Fruit fly (Drosophila melanogaster) whole organism, embryonic: ENCODE data around the gene CG9205.

Experiments used
- CG10979 ChIP-seq: fragments of 200-800 bp; sonication (Bioruptor generic); optimal IDR thresholded peaks from 2 replicates; lab custom pipeline; 2018; ENCODE audit warnings: missing biosample characterization, mild to moderate bottlenecking, missing genetic modification characterization, moderate library complexity
- CG11247 ChIP-seq: fragments of 200-800 bp; sonication (Bioruptor generic); IDR thresholded peaks from 2 replicates; pipeline ENCODE4 v1.3.6; 2022; ENCODE audit warnings: missing biosample characterization, missing genetic modification characterization
- CG11456 ChIP-seq: fragments of 200-800 bp; sonication (Bioruptor generic); IDR thresholded peaks from 3 replicates; pipeline ENCODE4 v1.3.6; 2022; ENCODE audit warnings: missing biosample characterization, missing genetic modification characterization
- CG12071 ChIP-seq: fragments of 200-800 bp; sonication (Bioruptor generic); optimal IDR thresholded peaks from 3 replicates; lab custom pipeline; 2018; ENCODE audit warnings: missing biosample characterization, mild to moderate bottlenecking, missing genetic modification characterization
- CG12769 ChIP-seq: fragments of 200-800 bp; sonication (Bioruptor generic); optimal IDR thresholded peaks from 2 replicates; lab custom pipeline; 2019; ENCODE audit warnings: missing biosample characterization, mild to moderate bottlenecking, missing genetic modification characterization, moderate library complexity
- CG14710 ChIP-seq: fragments of 200-800 bp; sonication (Bioruptor generic); optimal IDR thresholded peaks from 3 replicates; lab custom pipeline; 2019; ENCODE audit warnings: missing biosample characterization, mild to moderate bottlenecking, missing genetic modification characterization, moderate library complexity
- CG14860 ChIP-seq: fragments of 200-800 bp; sonication (Bioruptor generic); IDR thresholded peaks from 3 replicates; pipeline ENCODE4 v1.3.6; 2022; ENCODE audit warnings: missing biosample characterization, missing genetic modification characterization; ENCODE audit not compliant: partially characterized antibody
- CG16815 ChIP-seq: fragments of 200-800 bp; sonication (Bioruptor generic); optimal IDR thresholded peaks from 3 replicates; lab custom pipeline; 2017; ENCODE audit warnings: missing biosample characterization, mild to moderate bottlenecking, missing genetic modification characterization
- CG16863 ChIP-seq: fragments of 200-800 bp; sonication (Bioruptor generic); optimal IDR thresholded peaks from 3 replicates; lab custom pipeline; 2016; ENCODE audit warnings: missing biosample characterization, missing genetic modification characterization
- CG17568 ChIP-seq: fragments of 200-800 bp; sonication (Bioruptor generic); optimal IDR thresholded peaks from 2 replicates; lab custom pipeline; 2018; ENCODE audit warnings: missing biosample characterization, mild to moderate bottlenecking, missing genetic modification characterization, moderate library complexity
- CG17912 ChIP-seq: fragments of 200-800 bp; sonication (Bioruptor generic); optimal IDR thresholded peaks from 2 replicates; lab custom pipeline; 2018; ENCODE audit warnings: missing biosample characterization, mild to moderate bottlenecking, missing genetic modification characterization
- CG18011 ChIP-seq: fragments of 200-800 bp; sonication (Bioruptor generic); optimal IDR thresholded peaks from 2 replicates; lab custom pipeline; 2017; ENCODE audit warnings: missing biosample characterization, missing genetic modification characterization, mild to moderate bottlenecking, moderate library complexity, missing genotype
- CG1832 ChIP-seq: fragments of 200-800 bp; sonication (Bioruptor generic); optimal IDR thresholded peaks from 2 replicates; lab custom pipeline; 2017; ENCODE audit warnings: missing biosample characterization, mild to moderate bottlenecking, missing genetic modification characterization, inconsistent platforms
- CG18619 ChIP-seq: fragments of 200-800 bp; sonication (Bioruptor generic); optimal IDR thresholded peaks from 3 replicates; lab custom pipeline; 2017; ENCODE audit warnings: missing biosample characterization, mild to moderate bottlenecking, missing genetic modification characterization
- CG3065 ChIP-seq: fragments of 200-800 bp; sonication (Bioruptor generic); optimal IDR thresholded peaks from 2 replicates; lab custom pipeline; 2016; ENCODE audit warnings: missing biosample characterization, missing genetic modification characterization
- CG42726 ChIP-seq: fragments of 200-800 bp; sonication (Bioruptor generic); IDR thresholded peaks from 2 replicates; pipeline ENCODE4 v1.3.6; 2022; ENCODE audit warnings: missing biosample characterization, missing genetic modification characterization; ENCODE audit not compliant: partially characterized antibody
- CG6765 ChIP-seq: fragments of 200-800 bp; sonication (Bioruptor generic); optimal IDR thresholded peaks from 3 replicates; lab custom pipeline; 2017; ENCODE audit warnings: missing biosample characterization, mild to moderate bottlenecking, missing genetic modification characterization
- CG8089 ChIP-seq: fragments of 200-800 bp; sonication (Bioruptor generic); optimal IDR thresholded peaks from 3 replicates; lab custom pipeline; 2016; ENCODE audit warnings: missing biosample characterization, missing genetic modification characterization
- CG9727 ChIP-seq: fragments of 200-800 bp; sonication (Bioruptor generic); optimal IDR thresholded peaks from 3 replicates; lab custom pipeline; 2017; ENCODE audit warnings: missing biosample characterization, mild to moderate bottlenecking, missing genetic modification characterization
- CoRest ChIP-seq: fragments of 200-800 bp; sonication (Bioruptor generic); optimal IDR thresholded peaks from 3 replicates; lab custom pipeline; 2018; ENCODE audit warnings: missing biosample characterization, mild to moderate bottlenecking, missing genetic modification characterization, moderate library complexity
- Dek ChIP-seq: fragments of 200-800 bp; sonication (Bioruptor generic); optimal IDR thresholded peaks from 3 replicates; lab custom pipeline; 2019; ENCODE audit warnings: missing biosample characterization, mild to moderate bottlenecking, missing genetic modification characterization, moderate library complexity
- E2f2 ChIP-seq: fragments of 200-800 bp; sonication (Bioruptor generic); IDR thresholded peaks from 2 replicates; pipeline ENCODE4 v1.3.6; 2022; ENCODE audit warnings: missing biosample characterization, missing genetic modification characterization
- Gug ChIP-seq: fragments of 200-800 bp; sonication (Bioruptor generic); IDR thresholded peaks from 4 replicates; pipeline ENCODE4 v1.3.6; 2022; ENCODE audit warnings: missing biosample characterization, missing genetic modification characterization
- HmgZ ChIP-seq: fragments of 200-800 bp; sonication (Bioruptor generic); optimal IDR thresholded peaks from 2 replicates; lab custom pipeline; 2018; ENCODE audit warnings: missing biosample characterization, mild to moderate bottlenecking, missing genetic modification characterization
- Hsf ChIP-seq: fragments of 200-800 bp; sonication (Bioruptor generic); optimal IDR thresholded peaks from 3 replicates; lab custom pipeline; 2016; ENCODE audit warnings: missing biosample characterization, missing genetic modification characterization
- Jarid2 ChIP-seq: fragments of 200-800 bp; sonication (Bioruptor generic); optimal IDR thresholded peaks from 3 replicates; lab custom pipeline; 2017; ENCODE audit warnings: mild to moderate bottlenecking, missing biosample characterization, missing genetic modification reagents, missing genetic modification characterization
- NK7.1 ChIP-seq: fragments of 200-800 bp; sonication (Bioruptor generic); optimal IDR thresholded peaks from 3 replicates; lab custom pipeline; 2016; ENCODE audit warnings: missing biosample characterization, missing genetic modification characterization
- Ravus ChIP-seq: fragments of 200-800 bp; sonication (Bioruptor generic); IDR thresholded peaks from 2 replicates; pipeline ENCODE4 v1.3.6; 2022; ENCODE audit warnings: missing biosample characterization, missing genetic modification characterization
- Vsx1 ChIP-seq: fragments of 200-800 bp; sonication (Bioruptor generic); optimal IDR thresholded peaks from 2 replicates; lab custom pipeline; 2017; ENCODE audit warnings: missing biosample characterization, mild to moderate bottlenecking, missing genetic modification characterization, missing genetic modification reagents
- aop ChIP-seq: fragments of 200-800 bp; sonication (Bioruptor generic); IDR thresholded peaks from 2 replicates; pipeline ENCODE4 v1.3.6; 2022; ENCODE audit warnings: missing biosample characterization, missing genetic modification characterization
- btn ChIP-seq: fragments of 200-800 bp; sonication (Bioruptor generic); optimal IDR thresholded peaks from 2 replicates; lab custom pipeline; 2016; ENCODE audit warnings: missing biosample characterization, missing genetic modification characterization
- cg ChIP-seq: fragments of 200-800 bp; sonication (Bioruptor generic); optimal IDR thresholded peaks from 3 replicates; lab custom pipeline; 2019; ENCODE audit warnings: missing biosample characterization, mild to moderate bottlenecking, missing genetic modification characterization, moderate library complexity
- grn ChIP-seq: fragments of 200-800 bp; sonication (Bioruptor generic); optimal IDR thresholded peaks from 3 replicates; lab custom pipeline; 2017; ENCODE audit warnings: missing biosample characterization, missing genetic modification characterization
- hth ChIP-seq: fragments of >200 bp; optimal IDR thresholded peaks from 2 replicates; lab custom pipeline; 2017; ENCODE audit warnings: inconsistent platforms
- insv ChIP-seq, 2 experiments: fragments of 200-800 bp; sonication (Bioruptor generic); optimal IDR thresholded peaks; 3 replicates each; lab custom pipeline; 2016 to 2018; ENCODE audit warnings: missing biosample characterization in 2 of 2, missing genetic modification characterization in 2 of 2
- inv ChIP-seq: fragments of 200-800 bp; sonication (Bioruptor generic); IDR thresholded peaks from 2 replicates; pipeline ENCODE4 v1.3.6; 2022; ENCODE audit warnings: missing biosample characterization, missing genetic modification characterization; ENCODE audit not compliant: partially characterized antibody
- maf-S ChIP-seq: fragments of 200-800 bp; sonication (Bioruptor generic); optimal IDR thresholded peaks from 2 replicates; lab custom pipeline; 2016; ENCODE audit warnings: missing biosample characterization, missing genetic modification characterization
- nau ChIP-seq: fragments of 200-800 bp; sonication (Bioruptor generic); optimal IDR thresholded peaks from 3 replicates; lab custom pipeline; 2017; ENCODE audit warnings: missing biosample characterization, mild to moderate bottlenecking, missing genetic modification characterization, missing genetic modification reagents
- nerfin-2 ChIP-seq: fragments of 200-800 bp; sonication (Bioruptor generic); IDR thresholded peaks from 2 replicates; pipeline ENCODE4 v1.3.6; 2022; ENCODE audit warnings: missing biosample characterization, missing genetic modification characterization; ENCODE audit not compliant: partially characterized antibody
- org-1 ChIP-seq: fragments of 200-800 bp; sonication (Bioruptor generic); optimal IDR thresholded peaks from 2 replicates; lab custom pipeline; 2017; ENCODE audit warnings: missing biosample characterization, missing genetic modification characterization
- pum ChIP-seq: fragments of 200-800 bp; sonication (Bioruptor generic); optimal IDR thresholded peaks from 2 replicates; lab custom pipeline; 2016; ENCODE audit warnings: missing biosample characterization, missing genetic modification characterization
- ranshi ChIP-seq: fragments of 200-800 bp; sonication (Bioruptor generic); IDR thresholded peaks from 2 replicates; pipeline ENCODE4 v1.3.6; 2022; ENCODE audit warnings: missing biosample characterization, missing genetic modification characterization
- scrt ChIP-seq: fragments of 200-800 bp; sonication (Bioruptor generic); optimal IDR thresholded peaks from 2 replicates; lab custom pipeline; 2018; ENCODE audit warnings: missing biosample characterization, mild to moderate bottlenecking, missing genetic modification characterization, moderate library complexity
- shn ChIP-seq: fragments of 200-800 bp; sonication (Bioruptor generic); optimal IDR thresholded peaks from 3 replicates; lab custom pipeline; 2016; ENCODE audit warnings: missing biosample characterization, missing genetic modification characterization
- sqz ChIP-seq: fragments of 200-800 bp; sonication (Bioruptor generic); optimal IDR thresholded peaks from 3 replicates; lab custom pipeline; 2018; ENCODE audit warnings: missing biosample characterization, mild to moderate bottlenecking, missing genetic modification characterization
- sug ChIP-seq: fragments of 200-800 bp; optimal IDR thresholded peaks from 2 replicates; lab custom pipeline; 2019; ENCODE audit warnings: missing biosample characterization, mild to moderate bottlenecking, missing genetic modification characterization, moderate library complexity
- tx ChIP-seq: fragments of 200-800 bp; sonication (Bioruptor generic); optimal IDR thresholded peaks from 2 replicates; lab custom pipeline; 2016; ENCODE audit warnings: missing biosample characterization, missing genetic modification characterization
- yki ChIP-seq: fragments of >200 bp; optimal IDR thresholded peaks from 3 replicates; lab custom pipeline; 2018

Gene CG9205

DNA sequence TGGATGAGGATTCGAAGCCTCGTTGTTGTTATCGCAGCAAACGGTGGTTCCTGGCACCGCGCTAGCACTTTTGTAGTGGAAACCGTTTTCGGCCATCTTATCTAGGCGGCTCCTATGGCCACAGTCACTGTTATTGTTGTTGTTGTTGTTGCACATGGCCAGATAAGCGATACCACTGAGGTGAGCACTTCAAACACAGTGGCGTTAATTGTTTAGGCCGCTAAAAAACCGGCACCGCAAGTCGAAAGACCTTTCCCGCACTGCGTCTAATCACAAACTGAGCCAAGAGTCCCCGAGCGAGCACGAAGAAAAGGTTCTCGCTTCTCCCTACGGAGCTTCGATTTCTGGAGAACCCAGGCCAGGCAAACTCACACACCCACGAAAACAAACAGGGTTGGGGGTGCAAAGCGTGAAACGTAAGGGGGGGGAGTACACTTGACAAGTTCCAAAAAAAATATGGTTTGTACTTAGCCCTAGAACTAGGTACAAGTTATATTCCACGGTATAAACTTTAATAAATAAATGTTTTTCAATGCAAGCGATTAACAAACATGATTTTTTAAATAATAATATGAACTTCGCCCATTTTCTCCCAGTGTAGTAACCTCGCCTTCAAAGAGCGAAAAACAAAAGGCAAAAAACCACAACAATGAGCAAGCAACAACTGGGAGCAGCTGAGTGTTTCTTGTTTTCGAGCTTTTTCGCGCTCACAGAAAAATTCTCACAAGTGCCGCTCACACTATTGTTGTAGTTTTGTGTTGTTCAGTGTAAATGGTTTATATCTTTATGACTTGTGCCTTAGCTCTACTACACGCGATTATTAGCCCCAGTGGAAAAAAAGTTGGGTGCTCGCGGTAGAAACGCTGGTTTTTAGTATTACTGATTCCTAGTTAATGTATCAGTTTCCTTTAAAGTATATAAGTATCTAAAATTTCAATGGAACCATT, 26.7 kb upstream of the CG9205 start (continued):
- TF ChIP-seq CG3065 (GFP tag; lab: Kevin White, UChicago) (no peak), cg (peak; percentile 37), Gug (peak; percentile 73), CG17568 (GFP tag; lab: Kevin White, UChicago) (peak; percentile 68), CoRest (tag; lab: Kevin White, UChicago) (peak; percentile 85), HmgZ (peak; percentile 66), Dek (peak; percentile 80), CG12071 (peak; percentile 74), CG8089 (GFP tag; lab: Kevin White, UChicago) (no peak), CG1832 (no peak), CG10979 (tag; lab: Kevin White, UChicago) (peak; percentile 68), CG12769 (peak; percentile 82), Hsf (peak; percentile 66), CG6765 (GFP tag; lab: Kevin White, UChicago) (peak; percentile 80), CG14860 (GFP tag; lab: Robert Waterston, UW) (no peak), pum (GFP tag; lab: Kevin White, UChicago) (peak; percentile 39), sqz (peak; percentile 78), CG18619 (GFP tag; lab: Kevin White, UChicago) (peak; percentile 83), CG14710 (peak; percentile 27), maf-S (GFP tag; lab: Kevin White, UChicago) (peak; percentile 46), Ravus (GFP tag; lab: Robert Waterston, UW) (peak; percentile 77), CG11456 (GFP tag; lab: Robert Waterston, UW) (peak; percentile 79; the same call in 2 of the 3 replicates), ranshi (GFP tag; lab: Robert Waterston, UW) (peak; percentile 69), grn (peak; percentile 28), aop (no peak), CG16815 (GFP tag; lab: Kevin White, UChicago) (peak; percentile 69), shn (no peak), CG11247 (GFP tag; lab: Robert Waterston, UW) (peak; percentile 86), CG17912 (GFP tag; lab: Kevin White, UChicago) (no peak), nerfin-2 (GFP tag; lab: Robert Waterston, UW) (no peak), org-1 (GFP tag; lab: Kevin White, UChicago) (peak; percentile 74), inv (peak; percentile 24; the same call in 1 of the 2 replicates), tx (GFP tag; lab: Kevin White, UChicago) (no peak), NK7.1 (GFP tag; lab: Kevin White, UChicago) (no peak), CG18011 (GFP tag; lab: Kevin White, UChicago) (peak; percentile 61), nau (GFP tag; lab: Kevin White, UChicago) (peak; percentile 28), sug (tag; lab: Kevin White, UChicago) (peak; percentile 73), CG42726 (GFP tag; lab: Robert Waterston, UW) (no peak), E2f2 (GFP tag; lab: Robert Waterston, UW) (peak; percentile 61), yki (lab: Kevin White, UChicago) (no peak), CG16863 (peak; percentile 13), Jarid2 (GFP tag; lab: Kevin White, UChicago) (peak; percentile 65), CG9727 (peak; percentile 58), btn (GFP tag; lab: Kevin White, UChicago) (no peak), Vsx1 (GFP tag; lab: Kevin White, UChicago) (no peak), scrt (GFP tag; lab: Kevin White, UChicago) (peak; percentile 84), hth (lab: Kevin White, UChicago) (no peak), insv (GFP tag; optimal IDR thresholded peaks at IDR 0.05; lab: Kevin White, UChicago) (no peak)
